Fruit fly (Drosophila melanogaster): ENCODE measurements around the gene CG5126.

Gene CG5126

dm6 chr2L:1218475-1218874, 34.7 kb upstream of the CG5126 start (continued):
- TF ChIP-seq ftz-f1 (GFP tag; optimal IDR thresholded peaks at IDR 0.05) = peak; percentile 82
- TF ChIP-seq knrl (GFP tag; IDR thresholded peaks at IDR 0.05; ENCODE audit: partially characterized antibody) = 0 out of 3 replicates have a peak, but pooled peaks have one; percentile 14
- TF ChIP-seq Ets65A (GFP tag) = no peak
- no peak for TF ChIP-seq Dll (GFP tag; IDR thresholded peaks at IDR 0.05; ENCODE audit: partially characterized antibody)
- TF ChIP-seq salm (tag; optimal IDR thresholded peaks at IDR 0.05) = no peak
- TF ChIP-seq cato (GFP tag; optimal IDR thresholded peaks at IDR 0.05; ENCODE audit: borderline replicate concordance) = no peak
- TF ChIP-seq eve (GFP tag; optimal IDR thresholded peaks at IDR 0.05) = no peak
- no peak for TF ChIP-seq vnd (GFP tag; IDR thresholded peaks at IDR 0.05; ENCODE audit: partially characterized antibody)
- TF ChIP-seq Optix (GFP tag; IDR thresholded peaks at IDR 0.05) = no peak
- TF ChIP-seq CG34224 (GFP tag; IDR thresholded peaks at IDR 0.05; ENCODE audit: partially characterized antibody) = no peak
- no peak for TF ChIP-seq ttk (GFP tag; IDR thresholded peaks at IDR 0.05)
- TF ChIP-seq Hand (GFP tag; optimal IDR thresholded peaks at IDR 0.05) = no peak
- TF ChIP-seq Abd-B (GFP tag; optimal IDR thresholded peaks at IDR 0.05) = no peak
- TF ChIP-seq Opbp (GFP tag; IDR thresholded peaks at IDR 0.05; ENCODE audit: partially characterized antibody) = no peak
- no peak for TF ChIP-seq CG11695 (GFP tag; IDR thresholded peaks at IDR 0.05)
- peak in 1 of 2 experiments; percentile 40 for TF ChIP-seq Hr78 (GFP tag; optimal IDR thresholded peaks at IDR 0.05)
- TF ChIP-seq grn (GFP tag; optimal IDR thresholded peaks at IDR 0.05) = peak; percentile 13
- TF ChIP-seq ssp (GFP tag; IDR thresholded peaks at IDR 0.05) = no peak
- TF ChIP-seq Pdp1 (GFP tag; optimal IDR thresholded peaks at IDR 0.05) = peak in 1 of 2 experiments; percentile 70

- TF ChIP-seq Antp (GFP tag; optimal IDR thresholded peaks at IDR 0.05) = no peak
- no peak for TF ChIP-seq Abd-B (GFP tag; optimal IDR thresholded peaks at IDR 0.05)
- 0 out of 3 replicates have a peak, but pooled peaks have one; percentile 38 for TF ChIP-seq Optix (GFP tag; IDR thresholded peaks at IDR 0.05)
- no peak for TF ChIP-seq CG13775 (GFP tag; optimal IDR thresholded peaks at IDR 0.05)
- TF ChIP-seq CG10366 (GFP tag; IDR thresholded peaks at IDR 0.05) = peak; percentile 7; the same call in 1 of the 2 replicates
- TF ChIP-seq CG5953 (GFP tag; IDR thresholded peaks at IDR 0.05) = peak; percentile 56; the same call in 1 of the 2 replicates
- no peak for TF ChIP-seq Taf1 (GFP tag; IDR thresholded peaks at IDR 0.05)
- TF ChIP-seq pita (GFP tag; optimal IDR thresholded peaks at IDR 0.05) = no peak
- no peak for TF ChIP-seq ems (GFP tag; optimal IDR thresholded peaks at IDR 0.05)
- no peak for TF ChIP-seq CG11456 (GFP tag; IDR thresholded peaks at IDR 0.05)
- no peak for TF ChIP-seq Dbx (GFP tag; IDR thresholded peaks at IDR 0.05)
- no peak for TF ChIP-seq CG7963 (GFP tag; IDR thresholded peaks at IDR 0.05; ENCODE audit: partially characterized antibody)
- TF ChIP-seq sens (GFP tag) = no peak
- TF ChIP-seq CG11695 (GFP tag; IDR thresholded peaks at IDR 0.05) = 0 out of 3 replicates have a peak, but pooled peaks have one; percentile 27
- TF ChIP-seq CG9932 (GFP tag; IDR thresholded peaks at IDR 0.05) = peak; percentile 24
- TF ChIP-seq CG1603 (tag; optimal IDR thresholded peaks at IDR 0.05) = peak; percentile 60
- no peak for TF ChIP-seq CG3163 (GFP tag; optimal IDR thresholded peaks at IDR 0.05)
- TF ChIP-seq Dip3 (GFP tag; optimal IDR thresholded peaks at IDR 0.05) = peak; percentile 31
- no peak for TF ChIP-seq TFAM (GFP tag; optimal IDR thresholded peaks at IDR 0.05)
- no peak for TF ChIP-seq Nf-YC (tag; optimal IDR thresholded peaks at IDR 0.05)
- TF ChIP-seq CG8290 (GFP tag; optimal IDR thresholded peaks at IDR 0.05) = no peak
- no peak for TF ChIP-seq CG8290 (tag; optimal IDR thresholded peaks at IDR 0.05)
- peak; percentile 6; the same call in 1 of the 2 replicates for TF ChIP-seq E2f1 (GFP tag; IDR thresholded peaks at IDR 0.05)
- TF ChIP-seq Spps (tag; optimal IDR thresholded peaks at IDR 0.05) = no peak
- no peak for TF ChIP-seq zfh1 (GFP tag; IDR thresholded peaks at IDR 0.05)
- no peak for TF ChIP-seq vvl (GFP tag; IDR thresholded peaks at IDR 0.05)
- TF ChIP-seq CG1602 (GFP tag; optimal IDR thresholded peaks at IDR 0.05) = peak; percentile 15
- TF ChIP-seq Hsf (GFP tag; optimal IDR thresholded peaks at IDR 0.05) = peak; percentile 33
- no peak for TF ChIP-seq crc (GFP tag; optimal IDR thresholded peaks at IDR 0.05)
- TF ChIP-seq eve (GFP tag; optimal IDR thresholded peaks at IDR 0.05) = peak in 1 of 2 experiments; percentile 44
- no peak for TF ChIP-seq CG12155 (GFP tag; optimal IDR thresholded peaks at IDR 0.05)
- TF ChIP-seq seq (GFP tag; IDR thresholded peaks at IDR 0.05) = peak; percentile 27; the same call in 1 of the 2 replicates
- peak; percentile 57 for TF ChIP-seq CG12769 (tag; optimal IDR thresholded peaks at IDR 0.05)
- no peak for TF ChIP-seq inv (GFP tag; IDR thresholded peaks at IDR 0.05; ENCODE audit: partially characterized antibody)
Observed at dm6 chr2L:1217892-1218473, 34.2 kb upstream of the CG5126 start.

Data from whole organism, embryonic.